Fruit fly (Drosophila melanogaster) whole organism, embryonic: ENCODE results near the gene CG3078.

Experiments used
- B-H1 ChIP-seq: fragments of 200-800 bp; sonication (Bioruptor generic); IDR thresholded peaks from 3 replicates; pipeline ENCODE4 v1.3.6; 2022; ENCODE audit warnings: missing biosample characterization, missing genetic modification characterization
- CG10267 ChIP-seq: fragments of 200-800 bp; sonication (Bioruptor generic); optimal IDR thresholded peaks from 2 replicates; lab custom pipeline; 2018; ENCODE audit warnings: missing biosample characterization, mild to moderate bottlenecking, missing genetic modification characterization, moderate library complexity
- CG11093 ChIP-seq: fragments of 200-800 bp; sonication (Bioruptor generic); IDR thresholded peaks from 3 replicates; pipeline ENCODE4 v1.3.6; 2022; ENCODE audit warnings: missing biosample characterization, missing genetic modification characterization
- CG12071 ChIP-seq: fragments of 200-800 bp; sonication (Bioruptor generic); optimal IDR thresholded peaks from 3 replicates; lab custom pipeline; 2018; ENCODE audit warnings: missing biosample characterization, mild to moderate bottlenecking, missing genetic modification characterization
- CG1233 ChIP-seq: fragments of 200-800 bp; sonication (Bioruptor generic); optimal IDR thresholded peaks from 4 replicates; lab custom pipeline; 2018; ENCODE audit warnings: missing biosample characterization, mild to moderate bottlenecking, missing genetic modification characterization
- CG13424 ChIP-seq: fragments of 200-800 bp; sonication (Bioruptor generic); optimal IDR thresholded peaks from 2 replicates; lab custom pipeline; 2019; ENCODE audit warnings: missing biosample characterization, mild to moderate bottlenecking, missing genetic modification characterization, moderate library complexity
- CG13775 ChIP-seq: fragments of 200-800 bp; sonication (Bioruptor generic); optimal IDR thresholded peaks from 3 replicates; lab custom pipeline; 2017; ENCODE audit warnings: missing biosample characterization, mild to moderate bottlenecking, missing genetic modification characterization
- CG16813 ChIP-seq: fragments of 200-800 bp; sonication (Bioruptor generic); IDR thresholded peaks from 3 replicates; pipeline ENCODE4 v1.3.6; 2022; ENCODE audit warnings: missing biosample characterization, missing genetic modification characterization; ENCODE audit not compliant: partially characterized antibody
- CG1832 ChIP-seq: fragments of 200-800 bp; sonication (Bioruptor generic); optimal IDR thresholded peaks from 2 replicates; lab custom pipeline; 2017; ENCODE audit warnings: missing biosample characterization, mild to moderate bottlenecking, missing genetic modification characterization, inconsistent platforms
- CG18599 ChIP-seq: fragments of 200-800 bp; sonication (Bioruptor generic); optimal IDR thresholded peaks from 3 replicates; lab custom pipeline; 2017; ENCODE audit warnings: missing biosample characterization, missing genetic modification characterization, mild to moderate bottlenecking, moderate library complexity, missing genetic modification reagents
- CG2120 ChIP-seq: fragments of 200-800 bp; sonication (Bioruptor generic); optimal IDR thresholded peaks from 3 replicates; lab custom pipeline; 2016; ENCODE audit warnings: missing biosample characterization, missing genetic modification characterization
- CG2875 ChIP-seq: fragments of 200-800 bp; sonication (Bioruptor generic); optimal IDR thresholded peaks from 2 replicates; lab custom pipeline; 2017; ENCODE audit warnings: missing biosample characterization, mild to moderate bottlenecking, missing genetic modification characterization, missing genetic modification reagents
- CG3995 ChIP-seq: fragments of 200-800 bp; sonication (Bioruptor generic); optimal IDR thresholded peaks from 3 replicates; lab custom pipeline; 2016; ENCODE audit warnings: missing biosample characterization, missing genetic modification characterization
- CG4328 ChIP-seq: fragments of 200-800 bp; sonication (Bioruptor generic); optimal IDR thresholded peaks from 3 replicates; lab custom pipeline; 2017; ENCODE audit warnings: missing biosample characterization, missing genetic modification reagents, missing genetic modification characterization
- CG4707 ChIP-seq: fragments of 200-800 bp; sonication (Bioruptor generic); optimal IDR thresholded peaks from 2 replicates; lab custom pipeline; 2018; ENCODE audit warnings: missing biosample characterization, mild to moderate bottlenecking, missing genetic modification characterization, moderate library complexity
- CG4820 ChIP-seq: fragments of 200-800 bp; sonication (Bioruptor generic); optimal IDR thresholded peaks from 3 replicates; lab custom pipeline; 2016; ENCODE audit warnings: missing biosample characterization, missing genetic modification characterization
- CG7745 ChIP-seq: fragments of 200-800 bp; sonication (Bioruptor generic); optimal IDR thresholded peaks from 2 replicates; lab custom pipeline; 2018; ENCODE audit warnings: missing biosample characterization, mild to moderate bottlenecking, missing genetic modification characterization, moderate library complexity
- CG8281 ChIP-seq: fragments of 200-800 bp; sonication (Bioruptor generic); optimal IDR thresholded peaks from 2 replicates; lab custom pipeline; 2018; ENCODE audit warnings: missing biosample characterization, mild to moderate bottlenecking, missing genetic modification characterization, moderate library complexity
- CG9437 ChIP-seq: fragments of 200-800 bp; sonication (Bioruptor generic); optimal IDR thresholded peaks from 2 replicates; lab custom pipeline; 2018; ENCODE audit warnings: missing biosample characterization, mild to moderate bottlenecking, missing genetic modification characterization
- CoRest ChIP-seq: fragments of 200-800 bp; sonication (Bioruptor generic); optimal IDR thresholded peaks from 3 replicates; lab custom pipeline; 2018; ENCODE audit warnings: missing biosample characterization, mild to moderate bottlenecking, missing genetic modification characterization, moderate library complexity
- D19A ChIP-seq: fragments of 200-800 bp; optimal IDR thresholded peaks from 3 replicates; lab custom pipeline; 2019; ENCODE audit warnings: missing biosample characterization, mild to moderate bottlenecking, missing genetic modification characterization, moderate library complexity
- H2.0 ChIP-seq: fragments of 200-800 bp; sonication (Bioruptor generic); IDR thresholded peaks from 2 replicates; pipeline ENCODE4 v1.3.6; 2022; ENCODE audit warnings: missing biosample characterization, missing genetic modification characterization
- HLH4C ChIP-seq: fragments of 200-800 bp; sonication (Bioruptor generic); IDR thresholded peaks from 3 replicates; pipeline ENCODE4 v1.3.6; 2022; ENCODE audit warnings: missing biosample characterization, missing genetic modification characterization; ENCODE audit not compliant: partially characterized antibody
- HLHmδ ChIP-seq: fragments of 200-800 bp; sonication (Bioruptor generic); optimal IDR thresholded peaks from 2 replicates; lab custom pipeline; 2018; ENCODE audit warnings: missing biosample characterization, mild to moderate bottlenecking, missing genetic modification characterization, moderate library complexity
- Hmx ChIP-seq: fragments of 200-800 bp; sonication (Bioruptor generic); optimal IDR thresholded peaks from 2 replicates; lab custom pipeline; 2016; ENCODE audit warnings: missing biosample characterization, missing genetic modification characterization
- NC2α ChIP-seq: fragments of 200-800 bp; sonication (Bioruptor generic); optimal IDR thresholded peaks from 2 replicates; lab custom pipeline; 2016; ENCODE audit warnings: missing biosample characterization, missing genetic modification characterization
- Oli ChIP-seq: fragments of 200-800 bp; sonication (Bioruptor generic); optimal IDR thresholded peaks from 2 replicates; lab custom pipeline; 2018; ENCODE audit warnings: missing biosample characterization, mild to moderate bottlenecking, missing genetic modification characterization, moderate library complexity
- PHDP ChIP-seq: fragments of 200-800 bp; sonication (Bioruptor generic); optimal IDR thresholded peaks from 3 replicates; lab custom pipeline; 2018; ENCODE audit warnings: missing biosample characterization, mild to moderate bottlenecking, missing genetic modification characterization, moderate library complexity
- Rx ChIP-seq: fragments of 200-800 bp; sonication (Bioruptor generic); IDR thresholded peaks from 2 replicates; pipeline ENCODE4 v1.3.6; 2022; ENCODE audit warnings: missing biosample characterization, missing genetic modification characterization
- Sox102F ChIP-seq: fragments of 200-800 bp; sonication (Bioruptor generic); optimal IDR thresholded peaks from 2 replicates; lab custom pipeline; 2018; ENCODE audit warnings: missing biosample characterization, mild to moderate bottlenecking, missing genetic modification characterization, moderate library complexity
- cg ChIP-seq: fragments of 200-800 bp; sonication (Bioruptor generic); optimal IDR thresholded peaks from 3 replicates; lab custom pipeline; 2019; ENCODE audit warnings: missing biosample characterization, mild to moderate bottlenecking, missing genetic modification characterization, moderate library complexity
- chinmo ChIP-seq: fragments of 200-800 bp; sonication (Bioruptor generic); IDR thresholded peaks from 4 replicates; pipeline ENCODE4 v1.3.6; 2022; ENCODE audit warnings: missing biosample characterization, missing genetic modification characterization; ENCODE audit not compliant: partially characterized antibody
- chn ChIP-seq: fragments of 200-800 bp; sonication (Bioruptor generic); optimal IDR thresholded peaks from 2 replicates; lab custom pipeline; 2016; ENCODE audit warnings: missing biosample characterization, missing genetic modification characterization
- esg ChIP-seq: fragments of 200-800 bp; sonication (Bioruptor generic); conservative IDR thresholded peaks from 2 replicates; pipeline ENCODE4 v1.3.6; 2022; ENCODE audit warnings: missing biosample characterization, missing genetic modification characterization
- eyg ChIP-seq: fragments of 200-800 bp; sonication (Bioruptor generic); optimal IDR thresholded peaks from 3 replicates; lab custom pipeline; 2016; ENCODE audit warnings: missing biosample characterization, missing genetic modification characterization
- fd96Cb ChIP-seq: fragments of 200-800 bp; sonication (Bioruptor generic); optimal IDR thresholded peaks from 2 replicates; lab custom pipeline; 2018; ENCODE audit warnings: missing biosample characterization, mild to moderate bottlenecking, missing genetic modification characterization, moderate library complexity
- gro ChIP-seq: fragments of 200-800 bp; sonication (Bioruptor generic); optimal IDR thresholded peaks from 2 replicates; lab custom pipeline; 2016; ENCODE audit warnings: missing biosample characterization, missing genetic modification characterization
- gt ChIP-seq: fragments of 200-800 bp; sonication (Bioruptor generic); IDR thresholded peaks from 2 replicates; pipeline ENCODE4 v1.3.6; 2022; ENCODE audit warnings: missing biosample characterization, missing genetic modification characterization
- hbn ChIP-seq: fragments of 200-800 bp; sonication (Bioruptor generic); IDR thresholded peaks from 2 replicates; pipeline ENCODE4 v1.3.6; 2022; ENCODE audit warnings: missing biosample characterization, missing genetic modification characterization; ENCODE audit not compliant: partially characterized antibody
- lmd ChIP-seq: fragments of 200-800 bp; sonication (Bioruptor generic); IDR thresholded peaks from 2 replicates; pipeline ENCODE4 v1.3.6; 2022; ENCODE audit warnings: missing biosample characterization, missing genetic modification characterization
- pfk ChIP-seq: fragments of 200-800 bp; sonication (Bioruptor generic); optimal IDR thresholded peaks from 2 replicates; lab custom pipeline; 2018; ENCODE audit warnings: missing biosample characterization, mild to moderate bottlenecking, missing genetic modification characterization, moderate library complexity
- ro ChIP-seq: fragments of 200-800 bp; sonication (Bioruptor generic); IDR thresholded peaks from 2 replicates; pipeline ENCODE4 v1.3.6; 2022; ENCODE audit warnings: missing biosample characterization, missing genetic modification characterization
- row ChIP-seq: fragments of 200-800 bp; sonication (Bioruptor generic); IDR thresholded peaks from 3 replicates; pipeline ENCODE4 v1.3.6; 2022; ENCODE audit warnings: missing biosample characterization, missing genetic modification characterization
- seq ChIP-seq: fragments of 200-800 bp; sonication (Bioruptor generic); IDR thresholded peaks from 2 replicates; pipeline ENCODE4 v1.3.6; 2022; ENCODE audit warnings: missing biosample characterization, missing genetic modification characterization
- sim ChIP-seq: fragments of 200-800 bp; sonication (Bioruptor generic); IDR thresholded peaks from 2 replicates; pipeline ENCODE4 v1.3.6; 2022; ENCODE audit warnings: missing biosample characterization, missing genetic modification characterization
- toy ChIP-seq: fragments of 200-800 bp; sonication (Bioruptor generic); IDR thresholded peaks from 2 replicates; pipeline ENCODE4 v1.3.6; 2022; ENCODE audit warnings: missing biosample characterization, missing genetic modification characterization
- vvl ChIP-seq: fragments of 200-800 bp; sonication (Bioruptor generic); IDR thresholded peaks from 2 replicates; pipeline ENCODE4 v1.3.6; 2022; ENCODE audit warnings: missing biosample characterization, missing genetic modification characterization
- wek ChIP-seq: fragments of 200-800 bp; sonication (Bioruptor generic); optimal IDR thresholded peaks from 3 replicates; lab custom pipeline; 2018; ENCODE audit warnings: missing biosample characterization, mild to moderate bottlenecking, missing genetic modification characterization, moderate library complexity

Gene CG3078

dm6 chrX:2300293-2301068, 40.8 kb upstream of the CG3078 start (continued):
- TF ChIP-seq pfk (no peak), CG4328 (GFP tag; lab: Kevin White, UChicago) (peak; percentile 61), CG18599 (GFP tag; lab: Kevin White, UChicago) (peak; percentile 94), B-H1 (GFP tag; lab: Robert Waterston, UW) (peak; percentile 96), CG2875 (peak; percentile 96), CG7745 (tag; lab: Kevin White, UChicago) (peak; percentile 39), CG13775 (GFP tag; lab: Kevin White, UChicago) (peak; percentile 92), seq (GFP tag; lab: Robert Waterston, UW) (peak; percentile 98), NC2α (GFP tag; lab: Kevin White, UChicago) (peak; percentile 90), D19A (tag; lab: Kevin White, UChicago) (peak; percentile 88), PHDP (peak; percentile 95), chn (GFP tag; lab: Kevin White, UChicago) (peak; percentile 93), H2.0 (GFP tag; lab: Robert Waterston, UW) (peak; percentile 98), CG4820 (GFP tag; lab: Kevin White, UChicago) (peak; percentile 89), CG2120 (GFP tag; lab: Kevin White, UChicago) (peak; percentile 94), ro (GFP tag; lab: Robert Waterston, UW) (peak; percentile 90), wek (GFP tag; lab: Kevin White, UChicago) (peak; percentile 90), eyg (peak; percentile 87), gro (GFP tag; lab: Kevin White, UChicago) (peak; percentile 85), lmd (GFP tag; lab: Robert Waterston, UW) (peak; percentile 98), Oli (tag; lab: Kevin White, UChicago) (peak; percentile 97), cg (GFP tag; lab: Kevin White, UChicago) (peak; percentile 73), CG4707 (GFP tag; lab: Kevin White, UChicago) (peak; percentile 91), vvl (GFP tag; lab: Robert Waterston, UW) (peak; percentile 99), CG16813 (GFP tag; lab: Robert Waterston, UW) (no peak), CG1832 (GFP tag; lab: Kevin White, UChicago) (no peak), Hmx (GFP tag; lab: Kevin White, UChicago) (peak; percentile 60), CG13424 (tag; lab: Kevin White, UChicago) (peak; percentile 93), toy (GFP tag; lab: Robert Waterston, UW) (peak; percentile 88), Rx (GFP tag; lab: Robert Waterston, UW) (peak; percentile 97), HLHmδ (GFP tag; lab: Kevin White, UChicago) (no peak), CG12071 (GFP tag; lab: Kevin White, UChicago) (peak; percentile 97), CG3995 (GFP tag; lab: Kevin White, UChicago) (peak; percentile 26), HLH4C (GFP tag; lab: Robert Waterston, UW) (no peak), hbn (GFP tag; lab: Robert Waterston, UW) (no peak), gt (GFP tag; lab: Robert Waterston, UW) (peak; percentile 92), CG1233 (GFP tag; lab: Kevin White, UChicago) (peak; percentile 92), CoRest (tag; lab: Kevin White, UChicago) (peak; percentile 95), esg (GFP tag; lab: Robert Waterston, UW) (peak; percentile 97), fd96Cb (tag; lab: Kevin White, UChicago) (peak; percentile 96), CG10267 (tag; lab: Kevin White, UChicago) (peak; percentile 84), chinmo (GFP tag; lab: Robert Waterston, UW) (peak; percentile 74; the same call in 2 of the 4 replicates), CG9437 (GFP tag; lab: Kevin White, UChicago) (peak; percentile 88), CG11093 (peak; percentile 96), CG8281 (tag; lab: Kevin White, UChicago) (peak; percentile 86), row (GFP tag; lab: Robert Waterston, UW) (peak; percentile 94), Sox102F (GFP tag; lab: Kevin White, UChicago) (peak; percentile 97), sim (peak; percentile 93)
